Worm (Caenorhabditis elegans) whole organism, L3 larva: ENCODE results near the gene ears-2.

ENCODE experiments used
- elt-1 ChIP-seq: fragments of 150-350 bp; optimal IDR thresholded peaks from 2 replicates; lab custom pipeline; 2014; ENCODE audit warnings: missing biosample characterization, missing genetic modification characterization
- fkh-10 ChIP-seq: sonication (generic microtip); optimal IDR thresholded peaks from 2 replicates; lab custom pipeline; 2017; ENCODE audit warnings: missing biosample characterization, missing genetic modification reagents, missing genetic modification characterization

DNA sequence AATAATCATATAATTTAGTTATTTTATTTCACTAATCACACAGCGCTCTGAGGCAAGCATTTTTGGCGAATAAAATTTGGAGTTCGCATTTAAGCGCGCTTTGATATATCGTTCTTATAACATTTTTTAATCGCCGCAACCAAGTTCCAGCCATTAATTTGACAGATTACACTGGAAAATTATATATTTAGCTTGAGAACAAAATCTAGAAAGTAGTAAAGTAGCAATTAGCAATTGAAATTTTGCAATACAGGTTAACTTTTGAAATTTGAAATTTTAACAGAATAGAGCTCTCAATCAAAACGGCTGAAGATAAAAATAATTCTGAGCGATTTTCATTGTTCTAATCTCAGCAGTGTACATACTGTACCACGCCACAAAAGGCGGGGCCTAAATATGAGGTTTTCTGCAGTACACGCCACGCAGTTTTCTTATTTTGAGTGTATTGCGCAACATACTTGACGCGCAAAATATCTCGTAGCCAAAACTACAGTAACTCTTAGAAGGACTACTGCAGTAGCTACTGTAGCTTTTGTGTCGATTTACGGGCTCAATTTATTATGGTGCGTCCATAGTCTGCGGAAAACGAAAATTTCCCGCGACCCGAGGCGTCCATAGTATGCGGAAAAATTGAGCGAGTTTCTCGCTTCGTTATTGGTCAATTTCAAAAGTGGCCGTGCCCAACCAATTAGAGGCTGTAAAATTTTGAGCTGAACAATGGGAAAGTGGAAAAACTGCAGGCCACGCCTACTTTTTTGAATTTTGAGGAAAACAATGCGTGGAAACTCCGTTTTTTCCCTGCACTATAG lies 37.0 kb upstream of the ears-2 start:
- TF ChIP-seq fkh-10 (GFP tag; lab: Kevin White, UChicago) (no peak), elt-1 (tag; lab: Kevin White, UChicago) (no peak)
